Worm (Caenorhabditis elegans) whole organism, L1 larva: Measurements from ENCODE around the gene rig-6.

Experiments
- aha-1 ChIP-seq: fragments of 150-350 bp; optimal IDR thresholded peaks from 2 replicates; lab custom pipeline; 2014; ENCODE audit warnings: missing biosample characterization, missing genetic modification characterization
- aly-2 ChIP-seq: fragments of 150-350 bp; optimal IDR thresholded peaks from 2 replicates; lab custom pipeline; 2014; ENCODE audit warnings: missing biosample characterization, missing genetic modification characterization
- elt-3 ChIP-seq, 6 experiments: fragments of 150-350 bp in 1 of 6; sonication (generic microtip); optimal IDR thresholded peaks; 2 replicates each; lab custom pipeline; 2017 to 2018; ENCODE audit warnings: missing biosample characterization in 6 of 6, missing genetic modification characterization in 6 of 6, inconsistent platforms in 1 of 6
- ztf-11 ChIP-seq, 2 experiments: sonication (generic microtip); optimal IDR thresholded peaks; 2 replicates each; lab custom pipeline; 2016 to 2017; ENCODE audit warnings: missing genetic modification characterization in 2 of 2, missing biosample characterization in 1 of 2, missing compliant biosample characterization in 1 of 2

DNA sequence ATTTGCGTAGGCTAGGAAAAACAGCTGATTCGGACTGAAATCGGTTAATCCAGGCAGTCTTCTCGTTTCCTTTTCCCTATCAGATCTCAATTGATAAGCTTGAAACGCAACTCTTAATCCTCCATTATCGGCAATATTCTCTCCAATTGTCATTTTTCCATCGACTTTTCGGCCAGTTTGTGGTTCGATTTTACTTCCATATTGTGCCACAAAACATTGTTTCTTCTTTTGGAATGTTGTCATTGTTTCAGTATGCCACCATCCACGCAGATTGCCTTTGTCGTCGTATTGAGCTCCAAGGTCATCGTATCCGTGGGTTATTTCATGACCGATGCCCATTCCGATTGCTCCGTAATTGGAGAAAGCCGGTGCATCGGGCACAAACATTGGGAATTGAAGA, 36.1 kb downstream of the rig-6 start:
- TF ChIP-seq aly-2 (tag; lab: Kevin White, UChicago), result no peak
- no peak for TF ChIP-seq elt-3 (tag; optimal IDR thresholded peaks at IDR 0.05; lab: Kevin White, UChicago)
- TF ChIP-seq aha-1 (tag; lab: Kevin White, UChicago), result no peak
- no peak for TF ChIP-seq ztf-11 (tag; optimal IDR thresholded peaks at IDR 0.05; lab: Kevin White, UChicago)
